In genomic region chr2L:3555408-3556058, dm6 we compare ENCODE assay signal across 3 fruit fly cellular contexts.
A peak's percentile ranks its signal among the peaks of the same experiment; 100 is the strongest.
TF ChIP-seq lines count a peak whose summit lies in the region.

No protein-coding gene starts in this region.

- no peak for TF ChIP-seq CTCF in whole organism, embryonic (GFP tag; optimal IDR thresholded peaks at IDR 0.05; lab: Kevin White, UChicago)

TF ChIP-seq in whole organism, embryonic, 481 proteins besides CTCF, POLR2A, EP300 and RAD21 (continues in another document):
- peak; percentile 38 for TF ChIP-seq Sry-δ (GFP tag; optimal IDR thresholded peaks at IDR 0.05; lab: Kevin White, UChicago)
- TF ChIP-seq H15 (GFP tag; IDR thresholded peaks at IDR 0.05; lab: Robert Waterston, UW) = peak; percentile 57; the same call in 1 of the 3 replicates
- peak; percentile 63; the same call in 2 of the 3 replicates for TF ChIP-seq Doc3 (GFP tag; IDR thresholded peaks at IDR 0.05; lab: Robert Waterston, UW; ENCODE audit: partially characterized antibody)
- peak; percentile 78 for TF ChIP-seq CG4404 (GFP tag; IDR thresholded peaks at IDR 0.05; lab: Robert Waterston, UW)
- no peak for TF ChIP-seq Abd-B (GFP tag; optimal IDR thresholded peaks at IDR 0.05; lab: Kevin White, UChicago)
- peak; percentile 45; the same call in 1 of the 2 replicates for TF ChIP-seq dan (GFP tag; IDR thresholded peaks at IDR 0.05; lab: Robert Waterston, UW)
- TF ChIP-seq D (optimal IDR thresholded peaks at IDR 0.05; lab: Kevin White, UChicago) = no peak
- peak; percentile 19 for TF ChIP-seq D (GFP tag; optimal IDR thresholded peaks at IDR 0.05; lab: Kevin White, UChicago)
- 0 out of 3 replicates have a peak, but pooled peaks have one; percentile 25 for TF ChIP-seq CG11695 (GFP tag; IDR thresholded peaks at IDR 0.05; lab: Robert Waterston, UW)
- TF ChIP-seq schlank (tag; optimal IDR thresholded peaks at IDR 0.05; lab: Kevin White, UChicago) = no peak
- peak; percentile 54; the same call in 2 of the 3 replicates for TF ChIP-seq CG34422 (GFP tag; IDR thresholded peaks at IDR 0.05; lab: Robert Waterston, UW)
- no peak for TF ChIP-seq z (GFP tag; IDR thresholded peaks at IDR 0.05; lab: Robert Waterston, UW)
- no peak for TF ChIP-seq az2 (GFP tag; optimal IDR thresholded peaks at IDR 0.05; lab: Kevin White, UChicago)
- 0 out of 2 replicates have a peak, but pooled peaks have one; percentile 27 for TF ChIP-seq stc (GFP tag; IDR thresholded peaks at IDR 0.05; lab: Robert Waterston, UW)
- peak; percentile 46 for TF ChIP-seq Nf-YB (GFP tag; optimal IDR thresholded peaks at IDR 0.05; lab: Kevin White, UChicago)
- TF ChIP-seq E2f1 (GFP tag; IDR thresholded peaks at IDR 0.05; lab: Robert Waterston, UW) = 0 out of 2 replicates have a peak, but pooled peaks have one; percentile 8
- TF ChIP-seq Xrp1 (GFP tag; IDR thresholded peaks at IDR 0.05; lab: Robert Waterston, UW) = peak; percentile 89
- peak; percentile 3 for TF ChIP-seq twi (tag; optimal IDR thresholded peaks at IDR 0.05; lab: Kevin White, UChicago)
- TF ChIP-seq CG8290 (GFP tag; optimal IDR thresholded peaks at IDR 0.05; lab: Kevin White, UChicago) = no peak
- no peak for TF ChIP-seq CG8290 (tag; optimal IDR thresholded peaks at IDR 0.05; lab: Kevin White, UChicago)
- TF ChIP-seq nerfin-1 (tag; optimal IDR thresholded peaks at IDR 0.05; lab: Kevin White, UChicago) = peak; percentile 16
- TF ChIP-seq lola (GFP tag; optimal IDR thresholded peaks at IDR 0.05; lab: Kevin White, UChicago) = peak in 1 of 3 experiments; percentile 65
- no peak for TF ChIP-seq gt (GFP tag; IDR thresholded peaks at IDR 0.05; lab: Robert Waterston, UW)
- peak; percentile 48 for TF ChIP-seq CG2678 (tag; optimal IDR thresholded peaks at IDR 0.05; lab: Kevin White, UChicago)
- TF ChIP-seq CG8765 (GFP tag; IDR thresholded peaks at IDR 0.05; lab: Robert Waterston, UW) = peak; percentile 44; the same call in 1 of the 2 replicates
- TF ChIP-seq knrl (GFP tag; IDR thresholded peaks at IDR 0.05; lab: Robert Waterston, UW; ENCODE audit: partially characterized antibody) = peak; percentile 50; the same call in 2 of the 3 replicates
- peak; percentile 53; the same call in 1 of the 2 replicates for TF ChIP-seq chm (GFP tag; IDR thresholded peaks at IDR 0.05; lab: Robert Waterston, UW)
- TF ChIP-seq seq (GFP tag; IDR thresholded peaks at IDR 0.05; lab: Robert Waterston, UW) = no peak

TF ChIP-seq in whole organism, prepupa, 60 proteins besides CTCF, POLR2A, EP300 and RAD21:
- no peak for TF ChIP-seq Smox (GFP tag; optimal IDR thresholded peaks at IDR 0.05; lab: Kevin White, UChicago)
- TF ChIP-seq Eip78C (GFP tag; lab: Kevin White, UChicago) = peak; percentile 45
- TF ChIP-seq achi (GFP tag; optimal IDR thresholded peaks at IDR 0.05; lab: Kevin White, UChicago) = no peak
- no peak for TF ChIP-seq spab (GFP tag; optimal IDR thresholded peaks at IDR 0.05; lab: Kevin White, UChicago)
- no peak for TF ChIP-seq lz (GFP tag; optimal IDR thresholded peaks at IDR 0.05; lab: Kevin White, UChicago)
- TF ChIP-seq topi (GFP tag; optimal IDR thresholded peaks at IDR 0.05; lab: Kevin White, UChicago) = no peak
- peak; percentile 53 for TF ChIP-seq svp (GFP tag; lab: Kevin White, UChicago)
- TF ChIP-seq CG8632 (GFP tag; optimal IDR thresholded peaks at IDR 0.05; lab: Kevin White, UChicago) = no peak

TF ChIP-seq in whole organism, wandering third instar larva, 38 proteins besides CTCF, POLR2A, EP300 and RAD21:
- TF ChIP-seq h (GFP tag; optimal IDR thresholded peaks at IDR 0.05; lab: Kevin White, UChicago) = peak; percentile 41
- TF ChIP-seq fru (GFP tag; optimal IDR thresholded peaks at IDR 0.05; lab: Kevin White, UChicago) = peak; percentile 3
- peak in 1 of 2 experiments; percentile 42 for TF ChIP-seq foxo (GFP tag; optimal IDR thresholded peaks at IDR 0.05; lab: Kevin White, UChicago)
- TF ChIP-seq GATAd (GFP tag; optimal IDR thresholded peaks at IDR 0.05; lab: Kevin White, UChicago) = no peak
- TF ChIP-seq HLH106 (tag; optimal IDR thresholded peaks at IDR 0.05; lab: Kevin White, UChicago) = peak; percentile 6
TF ChIP-seq in whole organism, wandering third instar larva: peak in this region for 4.

Comparison
In these comparisons a context has a peak if more than half of its experiments do, and no peak if none do; other contexts are left out.
1. Of the 7 proteins assayed by ChIP-seq in both whole organism, embryonic and whole organism, prepupa: peak only in whole organism, embryonic: Blimp-1 and Sox102F; only in whole organism, prepupa: none; in both: none; in neither: 5.